Worm (Caenorhabditis elegans) whole organism, L1 larva: ENCODE measurements around the gene C13A2.3.
A peak's percentile ranks its signal among the peaks of the same experiment; 100 is the strongest.

Source experiments
- C04F5.9 ChIP-seq: sonication (generic microtip); optimal IDR thresholded peaks from 2 replicates; lab custom pipeline; 2016; ENCODE audit warnings: missing genetic modification characterization, missing compliant biosample characterization
- C16A3.4 ChIP-seq: fragments of 150-350 bp; optimal IDR thresholded peaks from 2 replicates; lab custom pipeline; 2014; ENCODE audit warnings: missing biosample characterization, missing genetic modification characterization
- aha-1 ChIP-seq: fragments of 150-350 bp; optimal IDR thresholded peaks from 2 replicates; lab custom pipeline; 2014; ENCODE audit warnings: missing biosample characterization, missing genetic modification characterization
- alr-1 ChIP-seq: fragments of 200-800 bp; sonication (Bioruptor generic); optimal IDR thresholded peaks from 2 replicates; lab custom pipeline; 2018; ENCODE audit warnings: borderline replicate concordance, mild to moderate bottlenecking, missing genetic modification characterization, missing compliant biosample characterization
- blmp-1 ChIP-seq: fragments of 150-350 bp; optimal IDR thresholded peaks from 2 replicates; lab custom pipeline; 2014; ENCODE audit warnings: missing biosample characterization, missing genetic modification characterization
- ceh-90 ChIP-seq: sonication (generic microtip); optimal IDR thresholded peaks from 2 replicates; lab custom pipeline; 2016; ENCODE audit warnings: missing genetic modification characterization, missing compliant biosample characterization
- ces-1 ChIP-seq: fragments of 150-350 bp; optimal IDR thresholded peaks from 2 replicates; lab custom pipeline; 2014; ENCODE audit warnings: missing biosample characterization, missing genetic modification reagents, missing genetic modification characterization
- dsc-1 ChIP-seq: sonication (generic microtip); optimal IDR thresholded peaks from 2 replicates; lab custom pipeline; 2016; ENCODE audit warnings: mild to moderate bottlenecking, missing genetic modification characterization, missing compliant biosample characterization
- efl-3 ChIP-seq: fragments of 200-800 bp; sonication (Bioruptor generic); optimal IDR thresholded peaks from 2 replicates; lab custom pipeline; 2018; ENCODE audit warnings: mild to moderate bottlenecking, missing genetic modification characterization, missing compliant biosample characterization
- egl-27 ChIP-seq, 2 experiments: fragments of 150-350 bp in 1 of 2; sonication (generic microtip); optimal IDR thresholded peaks; 3 replicates each; lab custom pipeline; 2017 to 2018; ENCODE audit warnings: missing biosample characterization in 2 of 2, missing genetic modification characterization in 2 of 2, missing genetic modification reagents in 2 of 2
- elt-3 ChIP-seq, 6 experiments: fragments of 150-350 bp in 1 of 6; sonication (generic microtip); optimal IDR thresholded peaks; 2 replicates each; lab custom pipeline; 2017 to 2018; ENCODE audit warnings: missing biosample characterization in 6 of 6, missing genetic modification characterization in 6 of 6, inconsistent platforms in 1 of 6
- ets-5 ChIP-seq: fragments of 200-800 bp; sonication (Bioruptor generic); IDR thresholded peaks from 2 replicates; pipeline ENCODE4 v1.3.6; 2022; ENCODE audit warnings: missing genetic modification characterization, missing compliant biosample characterization
- fkh-10 ChIP-seq: sonication (generic microtip); optimal IDR thresholded peaks from 2 replicates; lab custom pipeline; 2017; ENCODE audit warnings: missing biosample characterization, missing genetic modification reagents, missing genetic modification characterization
- grh-1 ChIP-seq: fragments of 200-800 bp; sonication (Bioruptor generic); IDR thresholded peaks from 2 replicates; pipeline ENCODE4 v1.3.6; 2022; ENCODE audit warnings: missing genetic modification reagents, missing genetic modification characterization, missing compliant biosample characterization
- hlh-17 ChIP-seq: fragments of 200-800 bp; sonication (Bioruptor generic); optimal IDR thresholded peaks from 2 replicates; lab custom pipeline; 2018; ENCODE audit warnings: missing genetic modification characterization, mild to moderate bottlenecking, missing compliant biosample characterization, moderate library complexity, borderline replicate concordance
- hpl-2 ChIP-seq: fragments of 150-350 bp; optimal IDR thresholded peaks from 2 replicates; lab custom pipeline; 2014; ENCODE audit warnings: missing biosample characterization, missing genetic modification reagents, missing genetic modification characterization
- lin-15B ChIP-seq: fragments of 150-350 bp; sonication (generic microtip); optimal IDR thresholded peaks from 3 replicates; lab custom pipeline; 2014; ENCODE audit warnings: missing biosample characterization, missing genetic modification characterization
- mab-9 ChIP-seq: fragments of 200-800 bp; sonication (Bioruptor generic); IDR thresholded peaks from 2 replicates; pipeline ENCODE4 v1.3.6; 2022; ENCODE audit warnings: missing genetic modification reagents, missing genetic modification characterization, missing compliant biosample characterization
- mdl-1 ChIP-seq, 2 experiments: fragments of 150-350 bp; optimal IDR thresholded peaks; 2 replicates each; lab custom pipeline; 2014 to 2017; ENCODE audit warnings: missing biosample characterization in 2 of 2, missing genetic modification characterization in 2 of 2, inconsistent platforms in 1 of 2
- nhr-20 ChIP-seq: sonication (generic microtip); optimal IDR thresholded peaks from 2 replicates; lab custom pipeline; 2016; ENCODE audit warnings: mild to moderate bottlenecking, missing genetic modification characterization, missing compliant biosample characterization
- nhr-28 ChIP-seq: fragments of 150-350 bp; optimal IDR thresholded peaks from 2 replicates; lab custom pipeline; 2014; ENCODE audit warnings: missing biosample characterization, missing genetic modification characterization
- nhr-47 ChIP-seq: sonication (generic microtip); optimal IDR thresholded peaks from 2 replicates; lab custom pipeline; 2016; ENCODE audit warnings: mild to moderate bottlenecking, missing genetic modification characterization, moderate library complexity, missing compliant biosample characterization
- nhr-71 ChIP-seq: sonication (generic microtip); optimal IDR thresholded peaks from 2 replicates; lab custom pipeline; 2016; ENCODE audit warnings: mild to moderate bottlenecking, missing genetic modification characterization, moderate library complexity, missing compliant biosample characterization
- nhr-85 ChIP-seq: sonication (generic microtip); peaks from one replicate; lab custom pipeline; 2016; ENCODE audit warnings: missing genetic modification characterization, inconsistent platforms, missing compliant biosample characterization
- rnt-1 ChIP-seq: sonication (generic microtip); optimal IDR thresholded peaks from 2 replicates; lab custom pipeline; 2016; ENCODE audit warnings: mild to moderate bottlenecking, missing genetic modification characterization, moderate library complexity, missing compliant biosample characterization
- skn-1 ChIP-seq: fragments of 150-350 bp; optimal IDR thresholded peaks from 2 replicates; lab custom pipeline; 2014; ENCODE audit warnings: missing biosample characterization, missing genetic modification characterization
- sptf-1 ChIP-seq: fragments of 150-350 bp; optimal IDR thresholded peaks from 2 replicates; lab custom pipeline; 2014; ENCODE audit warnings: missing biosample characterization, missing genetic modification characterization
- sup-37 ChIP-seq: fragments of 200-800 bp; sonication (Bioruptor generic); optimal IDR thresholded peaks from 2 replicates; lab custom pipeline; 2018; ENCODE audit warnings: mild to moderate bottlenecking, missing genetic modification characterization, missing compliant biosample characterization
- swsn-7 ChIP-seq: sonication (generic microtip); optimal IDR thresholded peaks from 2 replicates; lab custom pipeline; 2016; ENCODE audit warnings: missing genetic modification characterization, missing compliant biosample characterization
- unc-30 ChIP-seq: sonication (generic microtip); optimal IDR thresholded peaks from 2 replicates; lab custom pipeline; 2017; ENCODE audit warnings: missing biosample characterization, missing genetic modification characterization
- vab-15 ChIP-seq: sonication (generic microtip); optimal IDR thresholded peaks from 2 replicates; lab custom pipeline; 2017; ENCODE audit warnings: missing genotype, mild to moderate bottlenecking, missing genetic modification characterization, missing compliant biosample characterization
- xbp-1 ChIP-seq: sonication (generic microtip); optimal IDR thresholded peaks from 2 replicates; lab custom pipeline; 2016; ENCODE audit warnings: missing genetic modification characterization, missing compliant biosample characterization
- zag-1 ChIP-seq: fragments of 150-350 bp; optimal IDR thresholded peaks from 2 replicates; lab custom pipeline; 2014; ENCODE audit warnings: missing biosample characterization, missing genetic modification characterization

Gene C13A2.3

DNA sequence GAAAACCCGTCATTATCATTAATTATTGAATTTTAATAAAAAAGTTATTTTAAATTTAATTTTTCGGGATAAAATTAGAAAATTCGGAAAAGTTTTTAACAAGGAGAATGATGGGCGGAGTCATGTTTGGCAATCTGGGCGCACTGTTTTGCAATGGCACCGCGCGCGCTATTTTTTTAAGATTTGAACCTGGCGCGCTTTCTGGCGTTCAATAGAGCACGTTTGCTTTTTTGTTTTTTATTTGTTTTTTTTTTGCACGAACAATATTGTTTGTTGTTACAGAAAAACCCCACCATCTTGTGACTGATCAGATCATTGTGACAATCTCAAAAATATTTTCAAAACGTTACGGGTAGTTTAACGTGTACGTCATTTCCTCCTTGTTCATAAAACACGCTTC, 45.0 kb upstream of the C13A2.3 start, which contains the start of gene hyls-1 (continued):
- TF ChIP-seq mdl-1 (tag; optimal IDR thresholded peaks at IDR 0.05; lab: Kevin White, UChicago) (peak in 1 of 2 experiments; percentile 77), C04F5.9 (tag; lab: Kevin White, UChicago) (peak; percentile 48), nhr-47 (tag; lab: Kevin White, UChicago) (peak; percentile 92), sup-37 (peak; percentile 35), vab-15 (tag; lab: Kevin White, UChicago) (peak; percentile 2), mab-9 (GFP tag; lab: Robert Waterston, UW) (no peak), ces-1 (GFP tag; lab: Kevin White, UChicago) (no peak), aha-1 (tag; lab: Kevin White, UChicago) (no peak), egl-27 (tag; optimal IDR thresholded peaks at IDR 0.05; lab: Kevin White, UChicago) (no peak), alr-1 (no peak), nhr-20 (tag; lab: Kevin White, UChicago) (peak; percentile 91), ets-5 (GFP tag; lab: Robert Waterston, UW) (no peak), swsn-7 (peak; percentile 85)

ce11 chrV:7239471-7239870, 42.7 kb upstream of the C13A2.3 start, which contains the start of gene C05C8.1:
Gene C05C8.1 (plus strand): TSS chrV:7239771.
- TF ChIP-seq efl-3 (GFP tag; lab: Kevin White, UChicago): no peak
- TF ChIP-seq ces-1 (GFP tag; lab: Kevin White, UChicago): no peak
- TF ChIP-seq nhr-71: no peak
- no peak for TF ChIP-seq nhr-47 (tag; lab: Kevin White, UChicago)
- no peak for TF ChIP-seq C16A3.4 (tag; lab: Kevin White, UChicago)
- TF ChIP-seq vab-15 (tag; lab: Kevin White, UChicago): no peak
- no peak for TF ChIP-seq hpl-2
- TF ChIP-seq aha-1 (tag; lab: Kevin White, UChicago): no peak
- no peak for TF ChIP-seq skn-1 (tag; lab: Kevin White, UChicago)
- TF ChIP-seq nhr-28 (tag; lab: Kevin White, UChicago): no peak
- TF ChIP-seq xbp-1 (tag; lab: Kevin White, UChicago): no peak
- no peak for TF ChIP-seq unc-30 (tag; lab: Kevin White, UChicago)

ce11 chrV:7246951-7247350, 35.2 kb upstream of the C13A2.3 start, which contains the start of gene C05C8.7:
Gene C05C8.7 (minus strand): TSS chrV:7247050.
- TF ChIP-seq lin-15B (tag; lab: Kevin White, UChicago) (no peak), blmp-1 (tag; lab: Kevin White, UChicago) (peak; percentile 92)

ce11 chrV:7248227-7248953, 33.7 kb upstream of the C13A2.3 start:
- TF ChIP-seq ceh-90 (no peak), elt-3 (tag; optimal IDR thresholded peaks at IDR 0.05; lab: Kevin White, UChicago) (peak in 1 of 6 experiments; percentile 48), zag-1 (tag; lab: Kevin White, UChicago) (no peak), nhr-85 (tag; lab: Kevin White, UChicago) (peak; percentile 58), rnt-1 (tag; lab: Kevin White, UChicago) (no peak)

- TF ChIP-seq hlh-17 (no peak), nhr-20 (tag; lab: Kevin White, UChicago) (no peak), dsc-1 (tag; lab: Kevin White, UChicago) (no peak), fkh-10 (no peak), sptf-1 (tag; lab: Kevin White, UChicago) (no peak), C16A3.4 (tag; lab: Kevin White, UChicago) (no peak), grh-1 (GFP tag; lab: Robert Waterston, UW) (no peak), nhr-85 (tag; lab: Kevin White, UChicago) (no peak), skn-1 (tag; lab: Kevin White, UChicago) (no peak), ces-1 (GFP tag; lab: Kevin White, UChicago) (no peak), nhr-28 (tag; lab: Kevin White, UChicago) (no peak)
These were observed 27.0 kb upstream of the C13A2.3 start, which contains the start of gene C05C8.8 for ce11 chrV:7255095-7255494. Gene C05C8.8 (minus strand): TSS chrV:7255195.
